Fruit fly (Drosophila melanogaster) whole organism, adult: ENCODE data around the gene CG4836.
A peak's percentile ranks its signal among the peaks of the same experiment; 100 is the strongest.

ENCODE experiments used
- CG12768 ChIP-seq: fragments of 200-800 bp; sonication (Bioruptor generic); optimal IDR thresholded peaks from 2 replicates; lab custom pipeline; 2017; ENCODE audit warnings: missing biosample characterization, missing genetic modification characterization, mild to moderate bottlenecking, moderate library complexity, missing genetic modification reagents
- CG14711 ChIP-seq: fragments of 200-800 bp; sonication (Bioruptor generic); optimal IDR thresholded peaks from 2 replicates; lab custom pipeline; 2018; ENCODE audit warnings: missing biosample characterization, mild to moderate bottlenecking, missing genetic modification characterization, moderate library complexity
- CG1620 ChIP-seq: fragments of 200-800 bp; sonication (Bioruptor generic); optimal IDR thresholded peaks from 2 replicates; lab custom pipeline; 2016; ENCODE audit warnings: missing biosample characterization, missing genetic modification characterization
- Crg-1 ChIP-seq: fragments of 200-800 bp; sonication (Bioruptor generic); optimal IDR thresholded peaks from 2 replicates; lab custom pipeline; 2016; ENCODE audit warnings: missing biosample characterization, missing genetic modification characterization
- kay ChIP-seq: fragments of 200-800 bp; sonication (Bioruptor generic); peaks from one replicate; lab custom pipeline; 2016; ENCODE audit warnings: missing biosample characterization, missing genetic modification characterization, borderline replicate concordance

dm6 chr3R:20021152-20021769, 7.6 kb downstream of the CG4836 start, which contains the start of the genes PIG-L and psidin:
- TF ChIP-seq CG12768 (GFP tag; lab: Kevin White, UChicago), result peak; percentile 58
- peak; percentile 87 for TF ChIP-seq CG1620 (GFP tag; lab: Kevin White, UChicago)
- peak; percentile 64 for TF ChIP-seq Crg-1 (GFP tag; lab: Kevin White, UChicago)
- no peak for TF ChIP-seq kay (GFP tag; lab: Kevin White, UChicago)
- TF ChIP-seq CG14711 (tag; lab: Kevin White, UChicago), result peak; percentile 59
